Fruit fly (Drosophila melanogaster) whole organism, embryonic: ENCODE measurements around the gene ec.

ENCODE experiments used
- Antp ChIP-seq: fragments of 200-800 bp; sonication (Bioruptor generic); optimal IDR thresholded peaks from 3 replicates; lab custom pipeline; 2016; ENCODE audit warnings: missing biosample characterization, missing genetic modification characterization
- B-H2 ChIP-seq: fragments of 200-800 bp; sonication (Bioruptor generic); optimal IDR thresholded peaks from 2 replicates; lab custom pipeline; 2018; ENCODE audit warnings: missing biosample characterization, mild to moderate bottlenecking, missing genetic modification characterization
- BtbVII ChIP-seq: fragments of 200-800 bp; sonication (Bioruptor generic); optimal IDR thresholded peaks from 3 replicates; lab custom pipeline; 2017; ENCODE audit warnings: missing biosample characterization, mild to moderate bottlenecking, missing genetic modification characterization
- CG10209 ChIP-seq: fragments of 200-800 bp; sonication (Bioruptor generic); optimal IDR thresholded peaks from 3 replicates; lab custom pipeline; 2017; ENCODE audit warnings: missing biosample characterization, mild to moderate bottlenecking, missing genetic modification characterization, missing genetic modification reagents
- CG10462 ChIP-seq: fragments of 200-800 bp; sonication (Bioruptor generic); optimal IDR thresholded peaks from 2 replicates; lab custom pipeline; 2016; ENCODE audit warnings: missing biosample characterization, missing genetic modification characterization
- CG10979 ChIP-seq: fragments of 200-800 bp; sonication (Bioruptor generic); optimal IDR thresholded peaks from 2 replicates; lab custom pipeline; 2018; ENCODE audit warnings: missing biosample characterization, mild to moderate bottlenecking, missing genetic modification characterization, moderate library complexity
- CG11085 ChIP-seq: fragments of 200-800 bp; sonication (Bioruptor generic); IDR thresholded peaks from 2 replicates; pipeline ENCODE4 v1.3.6; 2022; ENCODE audit warnings: missing biosample characterization, missing genetic modification characterization
- CG11093 ChIP-seq: fragments of 200-800 bp; sonication (Bioruptor generic); IDR thresholded peaks from 3 replicates; pipeline ENCODE4 v1.3.6; 2022; ENCODE audit warnings: missing biosample characterization, missing genetic modification characterization
- CG11695 ChIP-seq: fragments of 200-800 bp; sonication (Bioruptor generic); IDR thresholded peaks from 3 replicates; pipeline ENCODE4 v1.3.6; 2022; ENCODE audit warnings: missing biosample characterization, missing genetic modification characterization
- CG13123 ChIP-seq: fragments of 200-800 bp; sonication (Bioruptor generic); optimal IDR thresholded peaks from 2 replicates; lab custom pipeline; 2016; ENCODE audit warnings: missing biosample characterization, missing genetic modification characterization
- CG13424 ChIP-seq: fragments of 200-800 bp; sonication (Bioruptor generic); optimal IDR thresholded peaks from 2 replicates; lab custom pipeline; 2019; ENCODE audit warnings: missing biosample characterization, mild to moderate bottlenecking, missing genetic modification characterization, moderate library complexity
- CG13775 ChIP-seq: fragments of 200-800 bp; sonication (Bioruptor generic); optimal IDR thresholded peaks from 3 replicates; lab custom pipeline; 2017; ENCODE audit warnings: missing biosample characterization, mild to moderate bottlenecking, missing genetic modification characterization
- CG13894 ChIP-seq: fragments of 200-800 bp; sonication (Bioruptor generic); optimal IDR thresholded peaks from 3 replicates; lab custom pipeline; 2018; ENCODE audit warnings: missing biosample characterization, mild to moderate bottlenecking, missing genetic modification characterization, moderate library complexity
- CG14050 ChIP-seq: fragments of 200-800 bp; sonication (Bioruptor generic); IDR thresholded peaks from 3 replicates; pipeline ENCODE4 v1.3.6; 2022; ENCODE audit warnings: missing biosample characterization, missing genetic modification characterization
- CG1647 ChIP-seq: fragments of 200-800 bp; sonication (Bioruptor generic); optimal IDR thresholded peaks from 3 replicates; lab custom pipeline; 2016; ENCODE audit warnings: missing biosample characterization, missing genetic modification characterization
- CG16863 ChIP-seq: fragments of 200-800 bp; sonication (Bioruptor generic); optimal IDR thresholded peaks from 3 replicates; lab custom pipeline; 2016; ENCODE audit warnings: missing biosample characterization, missing genetic modification characterization
- CG17186 ChIP-seq: fragments of 200-800 bp; sonication (Bioruptor generic); optimal IDR thresholded peaks from 3 replicates; lab custom pipeline; 2017; ENCODE audit warnings: missing biosample characterization, missing genetic modification reagents, missing genetic modification characterization
- CG17612 ChIP-seq: fragments of 200-800 bp; sonication (Bioruptor generic); IDR thresholded peaks from 2 replicates; pipeline ENCODE4 v1.3.6; 2022; ENCODE audit warnings: missing biosample characterization, missing genetic modification characterization
- CG30403 ChIP-seq: fragments of 200-800 bp; sonication (Bioruptor generic); optimal IDR thresholded peaks from 3 replicates; lab custom pipeline; 2016; ENCODE audit warnings: missing biosample characterization, missing genetic modification characterization
- CG3838 ChIP-seq: fragments of 200-800 bp; sonication (Bioruptor generic); optimal IDR thresholded peaks from 3 replicates; lab custom pipeline; 2016; ENCODE audit warnings: missing biosample characterization, missing genetic modification characterization
- CG4404 ChIP-seq: fragments of 200-800 bp; sonication (Bioruptor generic); IDR thresholded peaks from 2 replicates; pipeline ENCODE4 v1.3.6; 2022; ENCODE audit warnings: missing biosample characterization, missing genetic modification characterization
- CG7786 ChIP-seq: fragments of 200-800 bp; sonication (Bioruptor generic); optimal IDR thresholded peaks from 2 replicates; lab custom pipeline; 2016; ENCODE audit warnings: missing biosample characterization, missing genetic modification characterization
- CG9727 ChIP-seq: fragments of 200-800 bp; sonication (Bioruptor generic); optimal IDR thresholded peaks from 3 replicates; lab custom pipeline; 2017; ENCODE audit warnings: missing biosample characterization, mild to moderate bottlenecking, missing genetic modification characterization
- D ChIP-seq, 2 experiments: fragments of 200-800 bp in 1 of 2; fragments of >200 bp in 1 of 2; sonication (Bioruptor generic) in 1 of 2; optimal IDR thresholded peaks; 2 replicates in 1 of 2; 3 replicates in 1 of 2; lab custom pipeline; 2017; ENCODE audit warnings: mild to moderate bottlenecking in 1 of 2, missing biosample characterization in 1 of 2, missing genetic modification characterization in 1 of 2, missing genetic modification reagents in 1 of 2
- Ets65A ChIP-seq: fragments of 200-800 bp; sonication (Bioruptor generic); peaks from one replicate; lab custom pipeline; 2016; ENCODE audit warnings: missing biosample characterization, missing genetic modification characterization
- HHEX ChIP-seq: fragments of 200-800 bp; sonication (Bioruptor generic); optimal IDR thresholded peaks from 3 replicates; lab custom pipeline; 2017; ENCODE audit warnings: missing biosample characterization, mild to moderate bottlenecking, missing genetic modification characterization, missing genetic modification reagents
- Jarid2 ChIP-seq: fragments of 200-800 bp; sonication (Bioruptor generic); optimal IDR thresholded peaks from 3 replicates; lab custom pipeline; 2017; ENCODE audit warnings: mild to moderate bottlenecking, missing biosample characterization, missing genetic modification reagents, missing genetic modification characterization
- Lpt ChIP-seq: fragments of >200 bp; optimal IDR thresholded peaks from 2 replicates; lab custom pipeline; 2018; ENCODE audit warnings: missing biosample characterization, missing genetic modification characterization
- Med ChIP-seq: fragments of 200-800 bp; sonication (Bioruptor generic); peaks from one replicate; lab custom pipeline; 2016; ENCODE audit warnings: missing biosample characterization, missing genetic modification characterization, mild to moderate bottlenecking, inconsistent platforms, moderate library complexity
- NC2β ChIP-seq: fragments of 200-800 bp; sonication (Bioruptor generic); optimal IDR thresholded peaks from 2 replicates; lab custom pipeline; 2016; ENCODE audit warnings: missing biosample characterization, missing genetic modification characterization
- Oaz ChIP-seq: fragments of 200-800 bp; sonication (Bioruptor generic); IDR thresholded peaks from 2 replicates; pipeline ENCODE4 v1.3.6; 2022; ENCODE audit warnings: missing biosample characterization, missing genetic modification characterization
- Optix ChIP-seq: fragments of 200-800 bp; sonication (Bioruptor generic); IDR thresholded peaks from 3 replicates; pipeline ENCODE4 v1.3.6; 2022; ENCODE audit warnings: missing biosample characterization, missing genetic modification characterization
- Poxn ChIP-seq: fragments of 200-800 bp; sonication (Bioruptor generic); IDR thresholded peaks from 2 replicates; pipeline ENCODE4 v1.3.6; 2022; ENCODE audit warnings: missing biosample characterization, missing genetic modification characterization
- Sox100B ChIP-seq: fragments of 200-800 bp; sonication (Bioruptor generic); optimal IDR thresholded peaks from 3 replicates; lab custom pipeline; 2018; ENCODE audit warnings: missing biosample characterization, mild to moderate bottlenecking, missing genetic modification characterization
- Spps ChIP-seq: fragments of 200-800 bp; sonication (Bioruptor generic); optimal IDR thresholded peaks from 2 replicates; lab custom pipeline; 2018; ENCODE audit warnings: missing biosample characterization, mild to moderate bottlenecking, missing genetic modification characterization
- ap ChIP-seq: fragments of 200-800 bp; sonication (Bioruptor generic); IDR thresholded peaks from 2 replicates; pipeline ENCODE4 v1.3.6; 2022; ENCODE audit warnings: missing biosample characterization, missing genetic modification characterization
- bab2 ChIP-seq: fragments of 200-800 bp; sonication (Bioruptor generic); optimal IDR thresholded peaks from 2 replicates; lab custom pipeline; 2016; ENCODE audit warnings: missing biosample characterization, missing genetic modification characterization
- chn ChIP-seq: fragments of 200-800 bp; sonication (Bioruptor generic); optimal IDR thresholded peaks from 2 replicates; lab custom pipeline; 2016; ENCODE audit warnings: missing biosample characterization, missing genetic modification characterization
- dpn ChIP-seq, 2 experiments: fragments of 200-800 bp; sonication (Bioruptor generic); optimal IDR thresholded peaks; 3 replicates each; lab custom pipeline; 2016; ENCODE audit warnings: missing biosample characterization in 2 of 2, missing genetic modification characterization in 2 of 2
- esg ChIP-seq: fragments of 200-800 bp; sonication (Bioruptor generic); conservative IDR thresholded peaks from 2 replicates; pipeline ENCODE4 v1.3.6; 2022; ENCODE audit warnings: missing biosample characterization, missing genetic modification characterization
- ewg ChIP-seq: fragments of 200-800 bp; sonication (Bioruptor generic); optimal IDR thresholded peaks from 3 replicates; lab custom pipeline; 2017; ENCODE audit warnings: mild to moderate bottlenecking, missing biosample characterization, missing genetic modification reagents, missing genetic modification characterization
- fd3F ChIP-seq: fragments of 200-800 bp; sonication (Bioruptor generic); optimal IDR thresholded peaks from 2 replicates; lab custom pipeline; 2018; ENCODE audit warnings: missing biosample characterization, mild to moderate bottlenecking, missing genetic modification characterization, moderate library complexity
- knrl ChIP-seq: fragments of 200-800 bp; sonication (Bioruptor generic); IDR thresholded peaks from 3 replicates; pipeline ENCODE4 v1.3.6; 2022; ENCODE audit warnings: missing biosample characterization, missing genetic modification characterization; ENCODE audit not compliant: partially characterized antibody
- lmd ChIP-seq: fragments of 200-800 bp; sonication (Bioruptor generic); IDR thresholded peaks from 2 replicates; pipeline ENCODE4 v1.3.6; 2022; ENCODE audit warnings: missing biosample characterization, missing genetic modification characterization
- mam ChIP-seq: fragments of 200-800 bp; sonication (Bioruptor generic); optimal IDR thresholded peaks from 3 replicates; lab custom pipeline; 2016; ENCODE audit warnings: missing biosample characterization, missing genetic modification characterization
- nmo ChIP-seq: fragments of 200-800 bp; sonication (Bioruptor generic); optimal IDR thresholded peaks from 2 replicates; lab custom pipeline; 2018; ENCODE audit warnings: missing biosample characterization, mild to moderate bottlenecking, missing genetic modification characterization, moderate library complexity
- oc ChIP-seq: fragments of 200-800 bp; sonication (Bioruptor generic); optimal IDR thresholded peaks from 2 replicates; lab custom pipeline; 2018; ENCODE audit warnings: missing biosample characterization, mild to moderate bottlenecking, missing genetic modification characterization, moderate library complexity
- salm ChIP-seq: fragments of 200-800 bp; sonication (Bioruptor generic); optimal IDR thresholded peaks from 2 replicates; lab custom pipeline; 2018; ENCODE audit warnings: missing biosample characterization, mild to moderate bottlenecking, missing genetic modification characterization
- scrt ChIP-seq: fragments of 200-800 bp; sonication (Bioruptor generic); optimal IDR thresholded peaks from 2 replicates; lab custom pipeline; 2018; ENCODE audit warnings: missing biosample characterization, mild to moderate bottlenecking, missing genetic modification characterization, moderate library complexity
- sens-2 ChIP-seq: fragments of 200-800 bp; sonication (Bioruptor generic); IDR thresholded peaks from 2 replicates; pipeline ENCODE4 v1.3.6; 2022; ENCODE audit warnings: missing biosample characterization, missing genetic modification characterization
- slbo ChIP-seq: fragments of 200-800 bp; sonication (Bioruptor generic); IDR thresholded peaks from 2 replicates; pipeline ENCODE4 v1.3.6; 2022; ENCODE audit warnings: missing biosample characterization, missing genetic modification characterization
- toy ChIP-seq: fragments of 200-800 bp; sonication (Bioruptor generic); IDR thresholded peaks from 2 replicates; pipeline ENCODE4 v1.3.6; 2022; ENCODE audit warnings: missing biosample characterization, missing genetic modification characterization

The ec gene

dm6 chrX:3768202-3768601 lies 43.3 kb upstream of the ec start (continued):
- TF ChIP-seq Optix (GFP tag; lab: Robert Waterston, UW): no peak
- TF ChIP-seq HHEX (GFP tag; lab: Kevin White, UChicago): no peak
- TF ChIP-seq CG1647 (GFP tag; lab: Kevin White, UChicago): no peak
- peak; percentile 60 for TF ChIP-seq Ets65A
- no peak for TF ChIP-seq ap
- peak; percentile 1 for TF ChIP-seq bab2
- TF ChIP-seq CG17186 (GFP tag; lab: Kevin White, UChicago): no peak
- no peak for TF ChIP-seq CG7786 (GFP tag; lab: Kevin White, UChicago)
- peak; percentile 33; the same call in 1 of the 2 replicates for TF ChIP-seq slbo (GFP tag; lab: Robert Waterston, UW)
- TF ChIP-seq CG13424: peak; percentile 37
- no peak for TF ChIP-seq salm (tag; lab: Kevin White, UChicago)
- peak; percentile 40 for TF ChIP-seq nmo (GFP tag; lab: Kevin White, UChicago)
- no peak for TF ChIP-seq Lpt (GFP tag; lab: Kevin White, UChicago)
- TF ChIP-seq knrl (GFP tag; lab: Robert Waterston, UW): no peak
- TF ChIP-seq CG11085 (GFP tag; lab: Robert Waterston, UW): no peak
- TF ChIP-seq Poxn (GFP tag; lab: Robert Waterston, UW): no peak
- TF ChIP-seq BtbVII (GFP tag; lab: Kevin White, UChicago): no peak
- no peak for TF ChIP-seq fd3F
- TF ChIP-seq oc (tag; lab: Kevin White, UChicago): no peak
- peak; percentile 5 for TF ChIP-seq CG9727 (GFP tag; lab: Kevin White, UChicago)
- TF ChIP-seq Med (GFP tag; lab: Kevin White, UChicago): peak; percentile 23
- no peak for TF ChIP-seq chn (GFP tag; lab: Kevin White, UChicago)
- peak in 1 of 2 experiments; percentile 10 for TF ChIP-seq dpn (GFP tag; optimal IDR thresholded peaks at IDR 0.05; lab: Kevin White, UChicago)
- TF ChIP-seq CG4404: no peak
- TF ChIP-seq toy (GFP tag; lab: Robert Waterston, UW): no peak
- no peak for TF ChIP-seq CG13894 (tag; lab: Kevin White, UChicago)
- TF ChIP-seq ewg (GFP tag; lab: Kevin White, UChicago): no peak
- no peak for TF ChIP-seq mam
- no peak for TF ChIP-seq Antp (GFP tag; lab: Kevin White, UChicago)
- peak; percentile 56 for TF ChIP-seq CG10979 (tag; lab: Kevin White, UChicago)
- no peak for TF ChIP-seq CG11695
- TF ChIP-seq D (optimal IDR thresholded peaks at IDR 0.05; lab: Kevin White, UChicago): no peak
- peak; percentile 49 for TF ChIP-seq D (GFP tag; optimal IDR thresholded peaks at IDR 0.05; lab: Kevin White, UChicago)
- TF ChIP-seq CG16863 (GFP tag; lab: Kevin White, UChicago): no peak
- TF ChIP-seq sens-2: no peak
- TF ChIP-seq CG30403 (GFP tag; lab: Kevin White, UChicago): peak; percentile 27
- no peak for TF ChIP-seq CG3838 (GFP tag; lab: Kevin White, UChicago)
- TF ChIP-seq Jarid2 (GFP tag; lab: Kevin White, UChicago): no peak
- TF ChIP-seq NC2β (GFP tag; lab: Kevin White, UChicago): no peak
- no peak for TF ChIP-seq B-H2 (GFP tag; lab: Kevin White, UChicago)
- no peak for TF ChIP-seq Spps
- TF ChIP-seq CG13123 (GFP tag; lab: Kevin White, UChicago): no peak
- TF ChIP-seq CG11093 (GFP tag; lab: Robert Waterston, UW): no peak
- no peak for TF ChIP-seq CG10462
- TF ChIP-seq CG10209 (GFP tag; lab: Kevin White, UChicago): peak; percentile 29
- TF ChIP-seq scrt (GFP tag; lab: Kevin White, UChicago): no peak
- peak; percentile 16 for TF ChIP-seq Sox100B (GFP tag; lab: Kevin White, UChicago)
- TF ChIP-seq Oaz (GFP tag; lab: Robert Waterston, UW): no peak
- no peak for TF ChIP-seq CG17612 (GFP tag; lab: Robert Waterston, UW)
- peak; percentile 10 for TF ChIP-seq CG13775
- TF ChIP-seq lmd: peak; percentile 44
- TF ChIP-seq esg (GFP tag; lab: Robert Waterston, UW): no peak
- no peak for TF ChIP-seq CG14050 (GFP tag; lab: Robert Waterston, UW)
